Worm (Caenorhabditis elegans) whole organism, L3 larva: ENCODE results near the gene del-1.

Experiments used
- R02D3.7 ChIP-seq: fragments of 150-350 bp; optimal IDR thresholded peaks from 2 replicates; lab custom pipeline; 2014; ENCODE audit warnings: missing biosample characterization, missing genetic modification characterization
- ZK546.5 ChIP-seq: sonication (generic microtip); optimal IDR thresholded peaks from 2 replicates; lab custom pipeline; 2017; ENCODE audit warnings: missing biosample characterization, missing genetic modification characterization
- aly-2 ChIP-seq: fragments of 150-350 bp; optimal IDR thresholded peaks from 2 replicates; lab custom pipeline; 2014; ENCODE audit warnings: missing biosample characterization, missing genetic modification characterization
- ama-1 ChIP-seq: fragments of 150-350 bp; optimal IDR thresholded peaks from 2 replicates; lab custom pipeline; 2018
- ceh-16 ChIP-seq: sonication (generic microtip); optimal IDR thresholded peaks from 2 replicates; lab custom pipeline; 2017; ENCODE audit warnings: missing biosample characterization, missing genetic modification characterization
- ceh-28 ChIP-seq: fragments of 150-350 bp; optimal IDR thresholded peaks from 2 replicates; lab custom pipeline; 2014; ENCODE audit warnings: missing biosample characterization, missing genetic modification reagents, missing genetic modification characterization
- ceh-82 ChIP-seq: fragments of 150-350 bp; optimal IDR thresholded peaks from 2 replicates; lab custom pipeline; 2014; ENCODE audit warnings: missing biosample characterization, missing genetic modification characterization
- ceh-9 ChIP-seq: sonication (generic microtip); optimal IDR thresholded peaks from 2 replicates; lab custom pipeline; 2018; ENCODE audit warnings: missing biosample characterization, missing genetic modification characterization
- daf-12 ChIP-seq: fragments of 150-350 bp; optimal IDR thresholded peaks from 2 replicates; lab custom pipeline; 2014; ENCODE audit warnings: missing biosample characterization, missing genetic modification reagents, missing genetic modification characterization
- egl-27 ChIP-seq: sonication (generic microtip); optimal IDR thresholded peaks from 4 replicates; lab custom pipeline; 2017; ENCODE audit warnings: missing biosample characterization, missing genetic modification reagents, missing genetic modification characterization
- egl-5 ChIP-seq: fragments of 150-350 bp; optimal IDR thresholded peaks from 2 replicates; lab custom pipeline; 2017; ENCODE audit warnings: missing biosample characterization, missing genetic modification reagents, missing genetic modification characterization, inconsistent platforms
- elt-1 ChIP-seq: fragments of 150-350 bp; optimal IDR thresholded peaks from 2 replicates; lab custom pipeline; 2014; ENCODE audit warnings: missing biosample characterization, missing genetic modification characterization
- elt-2 ChIP-seq: sonication (generic microtip); optimal IDR thresholded peaks from 2 replicates; lab custom pipeline; 2016; ENCODE audit warnings: missing genetic modification reagents, mild to moderate bottlenecking, missing genetic modification characterization, missing compliant biosample characterization
- elt-3 ChIP-seq, 3 experiments: fragments of 150-350 bp in 1 of 3; sonication (generic microtip) in 2 of 3; optimal IDR thresholded peaks; 2 replicates in 2 of 3; 4 replicates in 1 of 3; lab custom pipeline; 2014 to 2017; ENCODE audit warnings: missing biosample characterization in 3 of 3, missing genetic modification characterization in 3 of 3
- eor-1 ChIP-seq, 2 experiments: fragments of 150-350 bp; optimal IDR thresholded peaks; 2 replicates each; lab custom pipeline; 2014 to 2018; ENCODE audit warnings: missing biosample characterization in 2 of 2, missing genetic modification characterization in 2 of 2
- fkh-10 ChIP-seq: sonication (generic microtip); optimal IDR thresholded peaks from 2 replicates; lab custom pipeline; 2017; ENCODE audit warnings: missing biosample characterization, missing genetic modification reagents, missing genetic modification characterization
- fkh-2 ChIP-seq: fragments of 150-350 bp; optimal IDR thresholded peaks from 2 replicates; lab custom pipeline; 2014; ENCODE audit warnings: missing biosample characterization, missing genetic modification reagents, missing genetic modification characterization
- fos-1 ChIP-seq: fragments of 150-350 bp; optimal IDR thresholded peaks from 2 replicates; lab custom pipeline; 2014; ENCODE audit warnings: missing biosample characterization, missing genetic modification characterization
- hmg-11 ChIP-seq: sonication (generic microtip); optimal IDR thresholded peaks from 2 replicates; lab custom pipeline; 2016; ENCODE audit warnings: missing genetic modification characterization, missing compliant biosample characterization
- jun-1 ChIP-seq: fragments of 150-350 bp; optimal IDR thresholded peaks from 2 replicates; lab custom pipeline; 2014; ENCODE audit warnings: missing biosample characterization, missing genetic modification reagents, missing genetic modification characterization
- lin-15B ChIP-seq: fragments of 150-350 bp; optimal IDR thresholded peaks from 2 replicates; lab custom pipeline; 2014; ENCODE audit warnings: missing biosample characterization, missing genetic modification characterization
- lin-39 ChIP-seq: fragments of 150-350 bp; optimal IDR thresholded peaks from 2 replicates; lab custom pipeline; 2018; ENCODE audit warnings: missing biosample characterization, missing genetic modification reagents, missing genetic modification characterization
- lsy-12 ChIP-seq: sonication (generic microtip); optimal IDR thresholded peaks from 2 replicates; lab custom pipeline; 2016; ENCODE audit warnings: mild to moderate bottlenecking, missing genetic modification characterization, missing compliant biosample characterization
- mdl-1 ChIP-seq: fragments of 150-350 bp; optimal IDR thresholded peaks from 2 replicates; lab custom pipeline; 2014; ENCODE audit warnings: missing biosample characterization, missing genetic modification characterization
- mml-1 ChIP-seq: fragments of 150-350 bp; sonication (generic microtip); optimal IDR thresholded peaks from 3 replicates; lab custom pipeline; 2014; ENCODE audit warnings: missing biosample characterization, missing genetic modification characterization
- nfya-1 ChIP-seq: sonication (generic microtip); optimal IDR thresholded peaks from 2 replicates; lab custom pipeline; 2017; ENCODE audit warnings: missing genetic modification characterization, mild to moderate bottlenecking, missing compliant biosample characterization, antibody characterized with exemption, moderate library complexity; ENCODE audit not compliant: insufficient read depth
- nhr-11 ChIP-seq: fragments of 150-350 bp; optimal IDR thresholded peaks from 2 replicates; lab custom pipeline; 2014; ENCODE audit warnings: missing biosample characterization, missing genetic modification characterization
- nhr-12 ChIP-seq: fragments of 150-350 bp; optimal IDR thresholded peaks from 2 replicates; lab custom pipeline; 2014; ENCODE audit warnings: missing biosample characterization, missing genetic modification characterization
- nhr-23 ChIP-seq: fragments of 150-350 bp; optimal IDR thresholded peaks from 2 replicates; lab custom pipeline; 2014; ENCODE audit warnings: missing biosample characterization, missing genetic modification reagents, missing genetic modification characterization
- nhr-237 ChIP-seq: fragments of 150-350 bp; optimal IDR thresholded peaks from 2 replicates; lab custom pipeline; 2014; ENCODE audit warnings: missing biosample characterization, missing genetic modification characterization
- nhr-25 ChIP-seq: sonication (generic microtip); optimal IDR thresholded peaks from 2 replicates; lab custom pipeline; 2017; ENCODE audit warnings: missing biosample characterization, missing genetic modification characterization
- nhr-28 ChIP-seq: fragments of 150-350 bp; optimal IDR thresholded peaks from 2 replicates; lab custom pipeline; 2014; ENCODE audit warnings: missing biosample characterization, missing genetic modification characterization
- nhr-43 ChIP-seq: sonication (generic microtip); optimal IDR thresholded peaks from 2 replicates; lab custom pipeline; 2016; ENCODE audit warnings: mild to moderate bottlenecking, missing genetic modification characterization, missing compliant biosample characterization; ENCODE audit not compliant: poor library complexity, severe bottlenecking
- nhr-67 ChIP-seq: fragments of 150-350 bp; optimal IDR thresholded peaks from 2 replicates; lab custom pipeline; 2014; ENCODE audit warnings: missing biosample characterization, missing genetic modification characterization
- nhr-76 ChIP-seq: fragments of 150-350 bp; sonication (generic microtip); optimal IDR thresholded peaks from 5 replicates; lab custom pipeline; 2014; ENCODE audit warnings: missing biosample characterization, missing genetic modification characterization
- nhr-77 ChIP-seq: fragments of 150-350 bp; optimal IDR thresholded peaks from 2 replicates; lab custom pipeline; 2014; ENCODE audit warnings: missing biosample characterization, missing genetic modification characterization
- pha-4 ChIP-seq: fragments of 150-350 bp; optimal IDR thresholded peaks from 2 replicates; lab custom pipeline; 2014; ENCODE audit warnings: missing biosample characterization, missing genetic modification reagents, missing genetic modification characterization
- pqm-1 ChIP-seq: fragments of 150-350 bp; optimal IDR thresholded peaks from 2 replicates; lab custom pipeline; 2017; ENCODE audit warnings: missing biosample characterization, missing genetic modification characterization, inconsistent platforms
- sea-2 ChIP-seq: fragments of 150-350 bp; sonication (generic microtip); optimal IDR thresholded peaks from 4 replicates; lab custom pipeline; 2014; ENCODE audit warnings: missing biosample characterization, missing genetic modification reagents, missing genetic modification characterization
- skn-1 ChIP-seq: fragments of 150-350 bp; optimal IDR thresholded peaks from 2 replicates; lab custom pipeline; 2014; ENCODE audit warnings: missing biosample characterization, missing genetic modification characterization
- snpc-4 ChIP-seq: fragments of 150-350 bp; optimal IDR thresholded peaks from 2 replicates; lab custom pipeline; 2014; ENCODE audit warnings: missing biosample characterization, missing genetic modification characterization
- tbx-2 ChIP-seq: sonication (generic microtip); optimal IDR thresholded peaks from 2 replicates; lab custom pipeline; 2016; ENCODE audit warnings: mild to moderate bottlenecking, missing genetic modification characterization, missing compliant biosample characterization
- unc-39 ChIP-seq: sonication (generic microtip); optimal IDR thresholded peaks from 4 replicates; lab custom pipeline; 2017; ENCODE audit warnings: missing biosample characterization, missing genetic modification characterization
- unc-62 ChIP-seq: fragments of 150-350 bp; sonication (generic microtip); optimal IDR thresholded peaks from 4 replicates; lab custom pipeline; 2014; ENCODE audit warnings: missing biosample characterization, missing genetic modification reagents, missing genetic modification characterization
- zag-1 ChIP-seq: fragments of 150-350 bp; optimal IDR thresholded peaks from 2 replicates; lab custom pipeline; 2014; ENCODE audit warnings: missing biosample characterization, missing genetic modification characterization
- ztf-11 ChIP-seq: fragments of 150-350 bp; optimal IDR thresholded peaks from 2 replicates; lab custom pipeline; 2014; ENCODE audit warnings: missing biosample characterization, missing genetic modification characterization
- ztf-4 ChIP-seq: fragments of 150-350 bp; optimal IDR thresholded peaks from 2 replicates; lab custom pipeline; 2014; ENCODE audit warnings: missing biosample characterization, missing genetic modification characterization

The del-1 gene

DNA sequence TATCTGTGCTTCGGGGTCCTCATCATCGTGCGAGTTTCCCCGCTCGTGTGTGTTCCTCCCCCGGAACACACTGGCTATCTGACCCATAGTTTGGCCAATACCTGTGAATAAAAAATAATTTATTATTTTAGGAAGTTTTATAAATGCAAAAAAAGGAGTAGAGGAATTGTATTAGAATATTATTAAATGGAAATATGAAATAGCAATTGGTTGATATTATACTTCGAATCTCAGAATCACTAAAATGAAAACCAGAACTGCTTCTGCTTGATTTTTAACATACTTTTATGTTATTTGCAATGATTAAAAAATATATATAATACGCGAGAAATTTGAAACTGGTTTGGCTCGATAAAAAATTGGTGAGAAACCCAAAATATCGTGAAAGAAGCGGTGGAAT is 43.7 kb downstream of the del-1 start, which contains the start of gene mgrn-1:
Gene mgrn-1 (minus strand): TSS at position 101 of the 400 bp plus-strand sequence.
- no peak for TF ChIP-seq nhr-11 (tag; lab: Kevin White, UChicago)
- no peak for TF ChIP-seq elt-1 (tag; lab: Kevin White, UChicago)
- TF ChIP-seq hmg-11 (tag; lab: Kevin White, UChicago), result no peak
- TF ChIP-seq fkh-10 (GFP tag; lab: Kevin White, UChicago), result no peak
- no peak for TF ChIP-seq daf-12
- no peak for TF ChIP-seq lin-39 (tag; lab: Kevin White, UChicago)
- TF ChIP-seq mdl-1 (tag; lab: Kevin White, UChicago), result no peak
- no peak for TF ChIP-seq fkh-2 (tag; lab: Kevin White, UChicago)
- TF ChIP-seq nhr-67, result no peak
- TF ChIP-seq fos-1 (tag; lab: Kevin White, UChicago), result no peak
- TF ChIP-seq egl-27 (tag; lab: Kevin White, UChicago), result no peak
- TF ChIP-seq ZK546.5 (tag; lab: Kevin White, UChicago), result no peak
- no peak for TF ChIP-seq nhr-23 (tag; lab: Kevin White, UChicago)
- no peak for TF ChIP-seq elt-3 (tag; optimal IDR thresholded peaks at IDR 0.05; lab: Kevin White, UChicago)

DNA sequence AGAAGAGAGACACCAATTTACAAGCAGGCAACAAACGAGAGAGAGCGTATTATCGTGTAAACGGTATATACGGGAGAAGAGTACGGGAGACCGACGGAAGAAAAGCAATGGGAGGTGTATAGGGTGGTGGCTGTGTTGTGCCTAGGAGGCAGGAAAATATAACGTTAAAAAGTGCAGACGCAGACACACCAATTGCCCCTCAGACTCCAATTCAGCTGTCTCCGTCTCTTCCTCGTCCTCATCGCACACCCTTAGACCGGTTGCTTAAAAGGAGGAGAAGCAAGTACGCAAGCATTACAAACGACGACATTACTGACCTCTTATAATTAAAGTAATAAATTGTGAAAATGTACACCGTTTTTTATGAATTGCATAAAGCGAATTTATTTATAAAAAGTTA is 44.5 kb downstream of the del-1 start:
- no peak for TF ChIP-seq daf-12
- no peak for TF ChIP-seq elt-1 (tag; lab: Kevin White, UChicago)
- TF ChIP-seq nhr-77 (tag; lab: Kevin White, UChicago), result no peak
- no peak for TF ChIP-seq eor-1 (tag; optimal IDR thresholded peaks at IDR 0.05; lab: Kevin White, UChicago)
- TF ChIP-seq ceh-82 (tag; lab: Kevin White, UChicago), result no peak
- TF ChIP-seq zag-1 (tag; lab: Kevin White, UChicago), result no peak
- TF ChIP-seq egl-5 (tag; lab: Kevin White, UChicago), result peak; percentile 28
- TF ChIP-seq mml-1 (tag; lab: Kevin White, UChicago), result no peak
- TF ChIP-seq pha-4 (tag; lab: Kevin White, UChicago), result peak; percentile 86
- no peak for TF ChIP-seq ztf-11
- TF ChIP-seq lsy-12, result peak; percentile 44
- peak; percentile 51 for TF ChIP-seq sea-2 (GFP tag; lab: Kevin White, UChicago)
- TF ChIP-seq fkh-2 (tag; lab: Kevin White, UChicago), result no peak
- TF ChIP-seq ceh-28 (tag; lab: Kevin White, UChicago), result peak; percentile 70
- TF ChIP-seq ZK546.5 (tag; lab: Kevin White, UChicago), result no peak
- TF ChIP-seq nhr-25 (tag; lab: Kevin White, UChicago), result peak; percentile 77
- TF ChIP-seq jun-1, result peak; percentile 80
- TF ChIP-seq nhr-28 (tag; lab: Kevin White, UChicago), result no peak
- no peak for TF ChIP-seq nhr-67
- peak; percentile 88 for TF ChIP-seq nhr-23 (tag; lab: Kevin White, UChicago)
- TF ChIP-seq nhr-237, result no peak
- TF ChIP-seq pqm-1 (tag; lab: Kevin White, UChicago), result peak; percentile 40
- no peak for TF ChIP-seq ztf-4 (tag; lab: Kevin White, UChicago)
- TF ChIP-seq ama-1 (lab: Kevin White, UChicago), result no peak
- TF ChIP-seq egl-27 (tag; lab: Kevin White, UChicago), result peak; percentile 64
- TF ChIP-seq nhr-12 (tag; lab: Kevin White, UChicago), result no peak
- TF ChIP-seq elt-2 (tag; lab: Kevin White, UChicago), result peak; percentile 65
- TF ChIP-seq unc-39 (tag; lab: Kevin White, UChicago), result no peak
- TF ChIP-seq nhr-76, result no peak
- TF ChIP-seq lin-39 (tag; lab: Kevin White, UChicago), result peak; percentile 81
- peak; percentile 70 for TF ChIP-seq lin-15B (tag; lab: Kevin White, UChicago)
- peak; percentile 69 for TF ChIP-seq snpc-4 (tag; lab: Kevin White, UChicago)
- TF ChIP-seq aly-2 (tag; lab: Kevin White, UChicago), result no peak
- TF ChIP-seq elt-3 (tag; optimal IDR thresholded peaks at IDR 0.05; lab: Kevin White, UChicago), result no peak
- TF ChIP-seq R02D3.7 (tag; lab: Kevin White, UChicago), result peak; percentile 37
- TF ChIP-seq mdl-1 (tag; lab: Kevin White, UChicago), result no peak
- no peak for TF ChIP-seq ceh-9 (tag; lab: Kevin White, UChicago)
- peak; percentile 94 for TF ChIP-seq hmg-11 (tag; lab: Kevin White, UChicago)
- peak; percentile 83 for TF ChIP-seq nfya-1
- TF ChIP-seq fkh-10 (GFP tag; lab: Kevin White, UChicago), result no peak
- TF ChIP-seq nhr-43, result peak; percentile 56
- no peak for TF ChIP-seq unc-62 (GFP tag; lab: Kevin White, UChicago)
- TF ChIP-seq skn-1 (tag; lab: Kevin White, UChicago), result peak; percentile 32
- TF ChIP-seq nhr-11 (tag; lab: Kevin White, UChicago), result no peak
- no peak for TF ChIP-seq fos-1 (tag; lab: Kevin White, UChicago)
- no peak for TF ChIP-seq ceh-16 (tag; lab: Kevin White, UChicago)
- peak; percentile 68 for TF ChIP-seq tbx-2 (tag; lab: Kevin White, UChicago)
